Worm (Caenorhabditis elegans): ENCODE results near the gene ceh-30.

- TF ChIP-seq odd-2 (tag; optimal IDR thresholded peaks at IDR 0.05) (no peak), T23F11.4 (GFP tag; optimal IDR thresholded peaks at IDR 0.05) (no peak), unc-42 (tag; optimal IDR thresholded peaks at IDR 0.05) (no peak), nfya-1 (tag; optimal IDR thresholded peaks at IDR 0.05) (peak; percentile 55), ref-2 (tag; optimal IDR thresholded peaks at IDR 0.05) (no peak), pag-3 (tag; optimal IDR thresholded peaks at IDR 0.05; ENCODE audit: borderline replicate concordance) (no peak), gmeb-2 (tag; optimal IDR thresholded peaks at IDR 0.05) (no peak), F13H6.1 (tag; optimal IDR thresholded peaks at IDR 0.05) (no peak), fkh-6 (tag; optimal IDR thresholded peaks at IDR 0.05) (no peak)
These were observed 39.4 kb downstream of the ceh-30 start for ce11 chrX:3102817-3103216.

Data from whole organism, late embryonic.